Worm (Caenorhabditis elegans) whole organism, midembryonic: ENCODE results near the gene mex-5.

Experiments used
- cog-1 ChIP-seq: sonication (generic microtip); optimal IDR thresholded peaks from 2 replicates; lab custom pipeline; 2016; ENCODE audit warnings: missing genetic modification characterization, missing compliant biosample characterization
- flt-1 ChIP-seq: fragments of 200-800 bp; sonication (Bioruptor generic); IDR thresholded peaks from 2 replicates; pipeline ENCODE4 v1.3.6; 2022; ENCODE audit warnings: missing genetic modification characterization, missing compliant biosample characterization
- klf-2 ChIP-seq: fragments of 200-800 bp; sonication (Bioruptor generic); conservative IDR thresholded peaks from 2 replicates; pipeline ENCODE4 v1.3.6; 2022; ENCODE audit warnings: missing genetic modification reagents, missing genetic modification characterization, missing compliant biosample characterization
- med-1 ChIP-seq: sonication (generic microtip); optimal IDR thresholded peaks from 2 replicates; lab custom pipeline; 2017; ENCODE audit warnings: missing genetic modification characterization, mild to moderate bottlenecking, missing compliant biosample characterization, antibody characterized with exemption, missing genetic modification reagents; ENCODE audit not compliant: insufficient read depth
- ref-1 ChIP-seq: fragments of 200-800 bp; sonication (Bioruptor generic); conservative IDR thresholded peaks from 2 replicates; pipeline ENCODE4 v1.3.6; 2022; ENCODE audit warnings: missing genetic modification reagents, missing genetic modification characterization, missing compliant biosample characterization
- tab-1 ChIP-seq: fragments of 200-800 bp; sonication (Bioruptor generic); IDR thresholded peaks from 2 replicates; pipeline ENCODE4 v1.3.6; 2022; ENCODE audit warnings: missing genetic modification characterization, missing compliant biosample characterization
- ztf-23 ChIP-seq: fragments of 200-800 bp; sonication (Bioruptor generic); IDR thresholded peaks from 2 replicates; pipeline ENCODE4 v1.3.6; 2022; ENCODE audit warnings: missing genetic modification reagents, missing genetic modification characterization, missing compliant biosample characterization
- ztf-29 ChIP-seq: fragments of 200-800 bp; sonication (Bioruptor generic); IDR thresholded peaks from 2 replicates; pipeline ENCODE4 v1.3.6; 2022; ENCODE audit warnings: missing genetic modification reagents, missing genetic modification characterization, missing compliant biosample characterization

DNA sequence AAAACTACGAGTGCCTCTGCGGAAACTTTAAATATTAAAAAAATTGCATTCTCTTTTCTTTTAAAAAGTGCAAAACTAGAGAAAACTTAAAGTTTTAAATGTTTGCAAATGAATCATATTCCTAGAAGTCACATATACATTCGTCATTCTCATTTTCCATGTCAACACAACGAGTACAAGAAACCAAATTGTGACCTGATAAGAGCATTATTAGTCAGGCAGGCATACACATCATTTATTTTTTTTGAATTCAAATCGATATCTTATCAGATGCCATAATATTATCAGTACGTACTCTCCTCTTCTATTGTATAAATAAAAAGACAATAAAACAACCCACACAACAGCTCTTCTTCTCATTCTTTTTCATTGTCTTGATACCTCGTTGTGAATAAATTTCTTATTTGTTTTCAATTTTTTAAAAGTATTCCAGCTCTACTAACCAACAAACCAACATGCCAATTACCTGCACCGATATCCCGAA lies 6.2 kb upstream of the mex-5 start, which contains the start of gene W02A2.9:
- no peak for TF ChIP-seq cog-1
- no peak for TF ChIP-seq ztf-23 (GFP tag; lab: Robert Waterston, UW)
- TF ChIP-seq tab-1: no peak
- no peak for TF ChIP-seq ref-1 (GFP tag; lab: Robert Waterston, UW)
- no peak for TF ChIP-seq flt-1 (GFP tag; lab: Robert Waterston, UW)
- no peak for TF ChIP-seq ztf-29
- TF ChIP-seq klf-2: no peak
- no peak for TF ChIP-seq med-1 (GFP tag; lab: Kevin White, UChicago)
